Worm (Caenorhabditis elegans): ENCODE data around the gene atp-4.

- TF ChIP-seq skn-1 (tag; optimal IDR thresholded peaks at IDR 0.05): no peak
- TF ChIP-seq aha-1 (tag): peak; percentile 2
- no peak for TF ChIP-seq pqm-1 (tag; optimal IDR thresholded peaks at IDR 0.05)
- no peak for TF ChIP-seq fkh-10 (GFP tag; optimal IDR thresholded peaks at IDR 0.05)
- no peak for TF ChIP-seq nhr-28 (tag; optimal IDR thresholded peaks at IDR 0.05)
- no peak for TF ChIP-seq zfp-2 (tag; optimal IDR thresholded peaks at IDR 0.05)
- no peak for TF ChIP-seq mep-1 (tag; optimal IDR thresholded peaks at IDR 0.05)
Measured at ce11 chrV:6458302-6458998, 31.5 kb upstream of the atp-4 start.

Data from whole organism, L4 larva.